Worm (Caenorhabditis elegans) whole organism, early embryonic: ENCODE data around the gene hrg-2.

Experiments used
- B0310.2 ChIP-seq: sonication (generic microtip); optimal IDR thresholded peaks from 2 replicates; lab custom pipeline; 2016; ENCODE audit warnings: mild to moderate bottlenecking, missing genetic modification characterization, missing compliant biosample characterization
- aly-1 ChIP-seq: sonication (generic microtip); optimal IDR thresholded peaks from 2 replicates; lab custom pipeline; 2016; ENCODE audit warnings: missing genetic modification characterization, missing compliant biosample characterization
- ama-1 ChIP-seq: fragments of 150-350 bp; optimal IDR thresholded peaks from 2 replicates; lab custom pipeline; 2014
- flt-1 ChIP-seq: fragments of 200-800 bp; sonication (Bioruptor generic); IDR thresholded peaks from 2 replicates; pipeline ENCODE4 v1.3.6; 2022; ENCODE audit warnings: missing genetic modification characterization, missing compliant biosample characterization
- hmbx-1 ChIP-seq: sonication (generic microtip); optimal IDR thresholded peaks from 2 replicates; lab custom pipeline; 2016; ENCODE audit warnings: mild to moderate bottlenecking, missing genetic modification characterization, missing compliant biosample characterization
- hmg-4 ChIP-seq: fragments of 200-800 bp; sonication (Bioruptor generic); optimal IDR thresholded peaks from 2 replicates; lab custom pipeline; 2018; ENCODE audit warnings: mild to moderate bottlenecking, missing genetic modification characterization, missing compliant biosample characterization
- hnd-1 ChIP-seq: sonication (generic microtip); optimal IDR thresholded peaks from 2 replicates; lab custom pipeline; 2016; ENCODE audit warnings: missing genetic modification characterization, missing compliant biosample characterization
- scrt-1 ChIP-seq: fragments of 200-800 bp; sonication (Bioruptor generic); IDR thresholded peaks from 2 replicates; pipeline ENCODE4 v1.3.6; 2022; ENCODE audit warnings: missing genetic modification characterization, missing compliant biosample characterization
- tbx-37 ChIP-seq: fragments of 200-800 bp; sonication (Bioruptor generic); conservative IDR thresholded peaks from 2 replicates; pipeline ENCODE4 v1.3.6; 2022; ENCODE audit warnings: missing genetic modification reagents, missing genetic modification characterization, missing compliant biosample characterization
- tra-4 ChIP-seq: sonication (generic microtip); optimal IDR thresholded peaks from 2 replicates; lab custom pipeline; 2017; ENCODE audit warnings: missing genetic modification characterization, missing compliant biosample characterization

- no peak for TF ChIP-seq ama-1 (lab: Kevin White, UChicago)
- TF ChIP-seq flt-1 (GFP tag; lab: Robert Waterston, UW), result no peak
- no peak for TF ChIP-seq tra-4 (tag; lab: Kevin White, UChicago)
- no peak for TF ChIP-seq hmbx-1 (tag; lab: Kevin White, UChicago)
- TF ChIP-seq hnd-1 (tag; lab: Kevin White, UChicago), result no peak
- no peak for TF ChIP-seq hmg-4
- TF ChIP-seq scrt-1 (GFP tag; lab: Robert Waterston, UW), result no peak
- no peak for TF ChIP-seq aly-1 (tag; lab: Kevin White, UChicago)
- TF ChIP-seq tbx-37 (GFP tag; lab: Robert Waterston, UW), result no peak
- no peak for TF ChIP-seq B0310.2 (tag; lab: Kevin White, UChicago)
These were observed 36.6 kb upstream of the hrg-2 start, which contains the start of the genes pals-38 and C54D10.9 for ce11 chrV:12446895-12447294.
